Worm (Caenorhabditis elegans) whole organism, mixed stage, embryonic: ENCODE measurements around the gene mpz-1.

Source experiments
- M03D4.4 ChIP-seq: sonication (generic microtip); optimal IDR thresholded peaks from 2 replicates; lab custom pipeline; 2017; ENCODE audit warnings: mild to moderate bottlenecking, missing genetic modification characterization, missing compliant biosample characterization
- bed-3 ChIP-seq: fragments of 200-800 bp; sonication (Bioruptor generic); optimal IDR thresholded peaks from 3 replicates; lab custom pipeline; 2018; ENCODE audit warnings: mild to moderate bottlenecking, missing genetic modification characterization, moderate library complexity, missing compliant biosample characterization
- ces-1 ChIP-seq: fragments of 150-350 bp; optimal IDR thresholded peaks from 2 replicates; lab custom pipeline; 2014; ENCODE audit warnings: missing biosample characterization, missing genetic modification reagents, missing genetic modification characterization
- cnd-1 ChIP-seq: fragments of 200-800 bp; sonication (Bioruptor generic); optimal IDR thresholded peaks from 2 replicates; lab custom pipeline; 2018; ENCODE audit warnings: mild to moderate bottlenecking, missing genetic modification characterization, missing compliant biosample characterization
- drap-1 ChIP-seq: fragments of 200-800 bp; sonication (Bioruptor generic); optimal IDR thresholded peaks from 3 replicates; lab custom pipeline; 2018; ENCODE audit warnings: mild to moderate bottlenecking, missing genetic modification characterization, missing compliant biosample characterization
- elt-1 ChIP-seq: sonication (generic microtip); optimal IDR thresholded peaks from 2 replicates; lab custom pipeline; 2017; ENCODE audit warnings: missing genetic modification characterization, mild to moderate bottlenecking, missing compliant biosample characterization, antibody characterized with exemption, moderate library complexity, borderline replicate concordance; ENCODE audit not compliant: insufficient read depth
- elt-3 ChIP-seq: fragments of 150-350 bp; optimal IDR thresholded peaks from 2 replicates; lab custom pipeline; 2014; ENCODE audit warnings: missing biosample characterization, missing genetic modification characterization
- flh-1 ChIP-seq: fragments of 200-800 bp; sonication (Bioruptor generic); optimal IDR thresholded peaks from 2 replicates; lab custom pipeline; 2018; ENCODE audit warnings: mild to moderate bottlenecking, missing genetic modification characterization, moderate library complexity, missing compliant biosample characterization
- ham-2 ChIP-seq: fragments of 200-800 bp; sonication (Bioruptor generic); optimal IDR thresholded peaks from 2 replicates; lab custom pipeline; 2018; ENCODE audit warnings: mild to moderate bottlenecking, missing genetic modification characterization, missing compliant biosample characterization
- hlh-1 ChIP-seq: fragments of 150-350 bp; optimal IDR thresholded peaks from 2 replicates; lab custom pipeline; 2014; ENCODE audit warnings: missing biosample characterization, missing genetic modification reagents, missing genetic modification characterization
- lin-32 ChIP-seq: fragments of 200-800 bp; sonication (Bioruptor generic); optimal IDR thresholded peaks from 2 replicates; lab custom pipeline; 2018; ENCODE audit warnings: mild to moderate bottlenecking, missing genetic modification characterization, missing compliant biosample characterization
- mab-5 ChIP-seq: fragments of 150-350 bp; optimal IDR thresholded peaks from 2 replicates; lab custom pipeline; 2014; ENCODE audit warnings: missing biosample characterization, missing genetic modification characterization
- mep-1 ChIP-seq: fragments of 150-350 bp; optimal IDR thresholded peaks from 2 replicates; lab custom pipeline; 2017; ENCODE audit warnings: missing biosample characterization, missing genetic modification reagents, missing genetic modification characterization, inconsistent platforms
- mls-2 ChIP-seq: sonication (generic microtip); optimal IDR thresholded peaks from 2 replicates; lab custom pipeline; 2016; ENCODE audit warnings: mild to moderate bottlenecking, missing genetic modification characterization, moderate library complexity, missing compliant biosample characterization
- nhr-12 ChIP-seq: fragments of 150-350 bp; optimal IDR thresholded peaks from 2 replicates; lab custom pipeline; 2014; ENCODE audit warnings: missing biosample characterization, missing genetic modification characterization
- nhr-2 ChIP-seq: fragments of 150-350 bp; optimal IDR thresholded peaks from 2 replicates; lab custom pipeline; 2014; ENCODE audit warnings: missing biosample characterization, missing genetic modification characterization
- nhr-28 ChIP-seq: fragments of 150-350 bp; optimal IDR thresholded peaks from 2 replicates; lab custom pipeline; 2014; ENCODE audit warnings: missing biosample characterization, missing genetic modification characterization
- sem-2 ChIP-seq: fragments of 200-800 bp; sonication (Bioruptor generic); optimal IDR thresholded peaks from 2 replicates; lab custom pipeline; 2018; ENCODE audit warnings: mild to moderate bottlenecking, missing genetic modification characterization, missing compliant biosample characterization
- snpc-4 ChIP-seq: fragments of 150-350 bp; optimal IDR thresholded peaks from 2 replicates; lab custom pipeline; 2014; ENCODE audit warnings: missing biosample characterization, missing genetic modification characterization
- sptf-1 ChIP-seq: sonication (generic microtip); optimal IDR thresholded peaks from 2 replicates; lab custom pipeline; 2017; ENCODE audit warnings: mild to moderate bottlenecking, missing genetic modification characterization, moderate library complexity, missing compliant biosample characterization
- tbx-8 ChIP-seq: fragments of 200-800 bp; sonication (Bioruptor generic); optimal IDR thresholded peaks from 2 replicates; lab custom pipeline; 2018; ENCODE audit warnings: mild to moderate bottlenecking, missing genetic modification characterization, moderate library complexity, missing compliant biosample characterization
- unc-39 ChIP-seq: fragments of 150-350 bp; optimal IDR thresholded peaks from 2 replicates; lab custom pipeline; 2014; ENCODE audit warnings: missing biosample characterization, missing genetic modification characterization
- unc-62 ChIP-seq: fragments of 150-350 bp; optimal IDR thresholded peaks from 2 replicates; lab custom pipeline; 2014; ENCODE audit warnings: missing biosample characterization, missing genetic modification reagents, missing genetic modification characterization
- zip-8 ChIP-seq: fragments of 150-350 bp; optimal IDR thresholded peaks from 2 replicates; lab custom pipeline; 2014; ENCODE audit warnings: missing biosample characterization, missing genetic modification characterization
- ztf-11 ChIP-seq: fragments of 150-350 bp; optimal IDR thresholded peaks from 2 replicates; lab custom pipeline; 2014; ENCODE audit warnings: missing biosample characterization, missing genetic modification characterization

The mpz-1 gene

DNA sequence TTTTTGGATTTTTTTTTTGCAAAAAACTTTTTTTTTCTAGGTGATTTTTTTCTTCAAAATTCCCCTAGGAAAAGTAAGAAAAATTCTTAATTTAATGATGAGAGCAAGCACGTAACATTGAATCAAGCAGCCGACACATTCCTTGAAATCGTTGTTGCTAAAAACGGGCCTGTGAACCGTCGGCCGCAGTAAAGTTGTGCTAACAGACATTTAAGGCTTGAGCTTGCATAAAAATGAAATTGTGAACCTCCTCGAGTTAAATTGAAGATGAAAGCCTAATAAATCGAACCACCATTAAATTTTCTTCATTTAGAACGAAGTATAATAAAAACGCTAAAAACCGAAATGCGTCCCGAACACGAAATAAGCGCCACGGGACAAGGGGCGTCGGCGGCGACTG, 9.9 kb downstream of the mpz-1 start:
- TF ChIP-seq mab-5 (tag; lab: Kevin White, UChicago) (no peak), snpc-4 (tag; lab: Kevin White, UChicago) (no peak), lin-32 (GFP tag; lab: Kevin White, UChicago) (no peak), tbx-8 (GFP tag; lab: Kevin White, UChicago) (no peak), unc-62 (GFP tag; lab: Kevin White, UChicago) (no peak), mep-1 (tag; lab: Kevin White, UChicago) (no peak), zip-8 (tag; lab: Kevin White, UChicago) (no peak)
- TF ChIP-seq, all 35 proteins: peak for 0

DNA sequence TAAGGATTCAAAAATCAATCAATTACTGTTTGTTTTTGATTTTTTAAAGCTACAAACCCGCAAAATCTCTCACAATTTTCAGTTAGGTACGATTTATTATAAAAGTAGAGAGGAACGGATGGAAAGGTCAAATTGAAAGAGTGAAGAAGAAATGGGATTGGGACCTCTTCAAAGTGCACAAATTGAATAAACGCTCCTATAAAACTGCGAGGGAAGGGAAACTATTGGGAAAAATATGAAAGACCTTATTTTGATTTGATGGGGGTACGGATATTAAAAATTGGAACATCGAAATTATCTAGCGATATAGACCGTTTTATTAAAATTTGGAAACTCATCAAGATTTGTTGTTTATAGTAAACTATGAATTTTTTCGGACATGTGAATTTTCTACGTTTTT, 11.2 kb downstream of the mpz-1 start:
- TF ChIP-seq sptf-1 (tag; lab: Kevin White, UChicago) (no peak), unc-39 (tag; lab: Kevin White, UChicago) (no peak), ces-1 (GFP tag; lab: Kevin White, UChicago) (peak; percentile 79)

DNA sequence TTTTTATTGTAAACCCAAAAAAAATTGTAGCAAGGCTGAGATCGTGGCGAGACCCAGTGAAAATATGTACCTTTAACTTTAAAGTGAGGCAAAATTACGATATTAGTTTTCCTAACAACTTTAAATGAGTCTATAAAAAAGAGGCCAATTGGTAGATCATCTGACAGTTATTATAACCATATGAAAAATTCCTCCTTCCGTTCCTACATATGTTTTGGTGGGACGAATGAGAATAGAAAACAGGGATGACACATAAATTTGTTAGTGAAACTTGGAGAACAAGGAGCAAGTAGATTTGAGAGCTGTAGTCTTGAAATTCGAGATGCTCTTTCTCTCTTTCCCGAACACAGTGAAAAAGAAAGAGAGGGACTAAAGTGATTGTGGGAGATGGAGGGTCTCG, 12.7 kb downstream of the mpz-1 start:
- TF ChIP-seq sem-2 (GFP tag; lab: Kevin White, UChicago), result no peak
- no peak for TF ChIP-seq nhr-2 (tag; lab: Kevin White, UChicago)
- TF ChIP-seq nhr-12, result no peak

DNA sequence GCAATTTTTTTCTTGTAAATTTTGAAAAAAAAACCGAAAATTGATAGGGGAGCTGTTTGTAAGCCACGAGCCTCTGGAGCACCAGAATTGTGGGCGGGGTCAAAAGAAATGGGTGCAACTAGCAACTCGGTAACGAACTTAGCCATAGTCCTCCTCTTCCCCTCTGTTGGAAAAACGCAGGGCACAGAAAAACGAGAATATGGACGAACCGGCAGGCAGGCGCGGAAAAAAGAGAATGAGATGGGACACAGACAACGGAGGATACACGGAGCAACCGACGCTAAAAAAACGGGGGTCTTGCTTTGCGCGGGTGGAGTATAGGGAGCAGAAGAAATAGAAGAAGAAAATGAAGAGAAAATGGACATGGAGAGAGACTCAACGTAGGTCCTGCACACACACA, 16.3 kb downstream of the mpz-1 start:
- peak; percentile 75 for TF ChIP-seq ces-1 (GFP tag; lab: Kevin White, UChicago)
- TF ChIP-seq bed-3, result no peak
- TF ChIP-seq tbx-8 (GFP tag; lab: Kevin White, UChicago), result peak; percentile 1
- no peak for TF ChIP-seq cnd-1 (tag; lab: Kevin White, UChicago)
- TF ChIP-seq, all 35 proteins: peak for 2

DNA sequence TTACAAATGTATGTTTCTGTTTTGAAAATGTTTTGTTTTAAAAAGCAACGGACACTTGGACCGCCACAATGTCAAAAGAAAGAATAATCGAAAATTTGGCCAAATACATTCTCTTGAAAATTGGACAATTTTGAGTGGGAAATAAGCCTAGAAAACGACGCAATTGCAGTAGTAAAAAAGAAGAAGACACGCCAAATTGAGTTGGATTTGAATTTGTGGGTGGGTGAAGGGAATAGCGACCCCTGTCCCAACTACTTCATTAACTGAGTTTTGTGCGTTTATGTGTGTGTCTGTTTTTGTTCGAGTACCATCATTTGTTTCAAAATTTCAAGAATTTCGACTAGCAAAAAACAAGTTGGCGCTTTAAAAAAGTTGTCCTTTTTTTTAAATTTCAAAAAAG, 17.1 kb downstream of the mpz-1 start:
- TF ChIP-seq flh-1 (GFP tag; lab: Kevin White, UChicago) (no peak), hlh-1 (tag; lab: Kevin White, UChicago) (no peak), ces-1 (GFP tag; lab: Kevin White, UChicago) (peak; percentile 73)

DNA sequence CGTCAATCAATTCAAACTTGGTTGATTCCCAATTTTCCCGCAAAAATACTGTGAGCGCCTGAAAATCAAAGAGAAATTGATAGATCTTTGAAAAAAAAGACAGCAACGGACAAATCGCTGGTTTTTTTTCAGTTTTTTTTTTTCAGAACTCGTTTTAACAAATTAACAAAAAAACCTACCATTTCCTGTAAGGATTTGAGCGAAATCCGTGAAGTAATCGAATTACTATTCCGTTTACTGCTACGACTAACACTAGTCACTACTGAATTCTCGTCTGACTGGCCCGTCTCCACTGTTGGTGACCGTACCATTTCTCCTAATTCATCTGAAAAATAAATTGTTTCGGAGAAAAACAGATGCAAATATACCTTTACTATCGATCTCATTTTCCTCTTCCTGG, 18.5 kb downstream of the mpz-1 start:
- no peak for TF ChIP-seq elt-3
- no peak for TF ChIP-seq drap-1
- TF ChIP-seq unc-39 (tag; lab: Kevin White, UChicago), result no peak
- no peak for TF ChIP-seq nhr-12
- TF ChIP-seq mab-5 (tag; lab: Kevin White, UChicago), result no peak
- TF ChIP-seq ham-2, result no peak
- no peak for TF ChIP-seq nhr-28 (tag; lab: Kevin White, UChicago)

DNA sequence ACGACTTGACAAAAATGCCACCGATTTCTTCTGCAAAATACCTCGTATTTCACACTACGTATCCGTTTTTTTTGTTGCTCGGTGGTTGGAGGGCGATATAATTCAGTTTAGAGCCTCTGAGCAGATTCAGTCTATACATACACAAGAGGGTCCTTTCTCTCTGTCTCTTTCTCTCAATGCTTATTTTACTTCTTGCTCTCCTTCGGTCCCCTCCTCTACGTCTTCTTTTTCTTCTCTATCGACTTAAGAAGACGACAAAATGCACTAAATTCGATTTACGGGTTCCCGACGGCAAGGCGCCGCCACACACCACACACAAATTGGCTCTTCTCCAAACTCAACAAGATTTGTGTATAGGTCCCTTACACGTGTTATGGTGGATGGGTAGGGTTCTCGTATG, 19.0 kb downstream of the mpz-1 start:
- TF ChIP-seq ces-1 (GFP tag; lab: Kevin White, UChicago) (peak; percentile 97), flh-1 (GFP tag; lab: Kevin White, UChicago) (no peak), M03D4.4 (tag; lab: Kevin White, UChicago) (no peak), hlh-1 (tag; lab: Kevin White, UChicago) (no peak)

DNA sequence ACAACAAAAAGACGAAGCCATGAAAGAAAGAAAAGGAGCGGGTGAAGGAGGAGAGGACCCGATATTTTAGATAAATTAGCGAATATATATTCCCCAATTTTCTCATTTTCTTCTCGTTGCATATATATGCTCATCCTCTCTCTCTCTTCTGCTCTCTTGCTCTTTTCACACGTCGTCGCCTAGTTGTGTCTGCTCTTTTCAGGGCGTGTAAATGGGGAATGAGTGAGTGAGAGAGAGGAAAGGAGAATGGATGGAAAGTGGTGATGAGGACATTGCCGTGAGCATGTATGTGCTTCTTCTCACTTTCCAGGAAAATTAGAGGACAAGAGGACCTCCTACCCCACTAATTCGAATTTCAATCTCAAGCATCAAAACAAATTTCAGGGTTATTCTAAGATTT, 22.5 kb downstream of the mpz-1 start:
- TF ChIP-seq ces-1 (GFP tag; lab: Kevin White, UChicago) (peak; percentile 61), mls-2 (tag; lab: Kevin White, UChicago) (peak; percentile 43), elt-1 (tag; lab: Kevin White, UChicago) (no peak)

DNA sequence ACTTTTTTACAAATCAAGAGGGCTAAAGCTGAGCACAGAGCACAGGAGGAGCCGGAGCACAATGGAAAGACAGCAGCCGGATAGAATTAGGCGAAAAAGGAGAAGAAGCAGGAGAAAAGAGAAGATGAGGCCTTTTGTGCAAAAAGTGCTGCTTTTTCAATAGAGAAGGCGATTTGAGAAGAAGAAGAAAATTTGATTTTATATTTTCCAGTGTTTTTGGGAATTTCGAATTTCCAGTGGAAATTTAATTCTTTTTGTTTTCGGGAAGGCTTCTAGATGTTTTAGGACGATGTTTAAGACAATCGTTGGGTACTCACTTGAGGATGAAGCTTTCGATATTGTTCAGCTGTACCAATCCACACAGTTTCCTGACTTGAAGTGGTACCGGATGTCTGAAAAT, 24.2 kb downstream of the mpz-1 start:
- TF ChIP-seq unc-62 (GFP tag; lab: Kevin White, UChicago) (no peak), ces-1 (GFP tag; lab: Kevin White, UChicago) (peak; percentile 71), nhr-28 (tag; lab: Kevin White, UChicago) (no peak), ztf-11 (tag; lab: Kevin White, UChicago) (no peak)
- TF ChIP-seq, all 35 proteins: peak for 1
